Worm (Caenorhabditis elegans) whole organism, L4/young adult: Measurements from ENCODE around the gene hsp-6.

ENCODE experiments used
- W03F9.2 ChIP-seq: fragments of 150-350 bp; optimal IDR thresholded peaks from 2 replicates; lab custom pipeline; 2014; ENCODE audit warnings: missing biosample characterization, missing genetic modification characterization
- dao-5 ChIP-seq: sonication (generic microtip); optimal IDR thresholded peaks from 2 replicates; lab custom pipeline; 2016; ENCODE audit warnings: missing genotype, missing genetic modification characterization, moderate library complexity, missing compliant biosample characterization
- him-1 ChIP-seq: sonication (generic microtip); optimal IDR thresholded peaks from 2 replicates; lab custom pipeline; 2016; ENCODE audit warnings: missing genotype, missing genetic modification reagents, missing genetic modification characterization, missing compliant biosample characterization

hsp-6 gene

DNA sequence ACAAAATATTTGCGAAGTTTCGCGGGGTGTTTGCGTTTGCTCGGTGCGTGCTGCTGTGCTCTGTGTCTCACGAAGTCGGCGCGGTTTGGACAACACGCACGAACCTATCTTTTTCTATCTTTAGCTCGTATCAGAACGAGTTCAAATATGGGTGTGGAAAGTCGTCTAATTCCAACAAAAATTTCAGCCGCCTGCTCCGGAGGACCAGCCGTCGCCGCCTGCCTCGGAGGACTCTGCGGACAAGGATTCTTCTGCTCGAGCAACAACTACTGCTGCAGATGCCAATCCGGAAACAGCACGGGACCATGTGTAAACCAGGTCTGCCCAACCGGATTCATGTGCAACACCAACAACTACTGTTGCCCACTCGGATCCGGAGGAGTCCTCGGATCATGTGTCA, 24.6 kb downstream of the hsp-6 start:
- TF ChIP-seq dao-5 (tag; lab: Kevin White, UChicago) (no peak), him-1 (no peak), W03F9.2 (no peak)

DNA sequence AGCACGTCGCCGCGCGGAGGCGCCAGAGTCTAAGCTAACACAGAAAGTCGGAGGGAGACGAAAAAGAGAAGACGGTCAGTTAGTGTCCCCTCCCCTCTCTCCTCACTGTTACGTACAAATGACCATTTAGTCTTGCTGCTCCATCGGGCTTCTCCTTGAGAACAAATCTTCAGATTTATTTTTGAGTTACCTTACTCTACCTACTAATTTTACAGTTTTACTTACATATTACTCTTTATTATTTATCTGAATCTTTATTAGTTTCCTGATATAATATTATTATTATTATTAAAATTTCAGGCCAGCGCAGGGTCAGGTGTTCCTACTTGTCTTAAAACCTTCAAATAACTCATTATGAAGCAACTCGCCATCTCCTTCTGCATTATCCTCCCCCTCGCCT, 25.8 kb downstream of the hsp-6 start, which contains the start of gene R02F11.1:
R02F11.1 (plus strand) TSS at position 301 of the 400 bp plus-strand sequence.
- TF ChIP-seq W03F9.2 = no peak
- no peak for TF ChIP-seq him-1
- no peak for TF ChIP-seq dao-5 (tag; lab: Kevin White, UChicago)

DNA sequence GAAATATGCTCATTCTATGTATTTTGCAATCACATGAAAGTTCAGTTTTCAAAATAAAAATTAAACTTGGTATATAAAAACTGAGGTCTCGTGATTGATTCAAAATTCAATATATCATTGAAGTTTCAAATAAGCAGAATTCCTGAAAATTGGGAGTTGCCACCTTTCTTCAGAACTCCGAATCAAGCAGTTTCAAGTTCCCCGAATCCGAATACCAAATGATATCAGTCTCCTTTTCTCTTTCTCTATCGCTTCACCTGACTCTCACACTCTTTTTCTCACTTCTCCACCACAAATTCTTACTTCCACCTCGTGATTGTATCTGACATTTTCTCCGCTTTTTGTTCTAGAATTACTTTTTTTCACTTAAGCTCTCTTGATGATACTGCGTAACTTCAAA, 32.3 kb downstream of the hsp-6 start, which contains the start of gene R02F11.2:
R02F11.2 (plus strand) TSS at position 292 of the 400 bp plus-strand sequence.
- no peak for TF ChIP-seq W03F9.2
- no peak for TF ChIP-seq dao-5 (tag; lab: Kevin White, UChicago)
- TF ChIP-seq him-1 = no peak

DNA sequence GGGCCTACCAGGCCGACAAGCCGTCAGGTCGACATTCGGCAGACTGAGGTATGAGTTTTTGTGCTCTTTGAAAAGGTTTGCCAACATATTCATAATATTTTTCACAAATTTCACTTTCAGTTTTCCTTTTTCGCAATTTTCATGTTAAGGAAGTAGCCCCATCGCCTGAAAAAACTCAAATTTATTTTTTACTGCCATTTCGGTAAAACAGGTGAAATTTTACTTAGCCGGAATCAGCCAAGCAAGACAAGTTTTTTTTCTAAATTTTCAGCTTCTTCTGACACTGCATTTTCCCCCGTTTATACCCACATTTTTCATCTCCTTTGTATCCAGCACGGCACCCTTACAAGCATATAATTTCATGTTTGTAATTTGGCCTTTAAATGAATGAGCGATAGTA, 35.0 kb downstream of the hsp-6 start, which contains the start of gene R02F11.11:
R02F11.11 (plus strand) TSS at position 301 of the 400 bp plus-strand sequence.
- TF ChIP-seq him-1 = no peak
- no peak for TF ChIP-seq W03F9.2
- TF ChIP-seq dao-5 (tag; lab: Kevin White, UChicago) = no peak

DNA sequence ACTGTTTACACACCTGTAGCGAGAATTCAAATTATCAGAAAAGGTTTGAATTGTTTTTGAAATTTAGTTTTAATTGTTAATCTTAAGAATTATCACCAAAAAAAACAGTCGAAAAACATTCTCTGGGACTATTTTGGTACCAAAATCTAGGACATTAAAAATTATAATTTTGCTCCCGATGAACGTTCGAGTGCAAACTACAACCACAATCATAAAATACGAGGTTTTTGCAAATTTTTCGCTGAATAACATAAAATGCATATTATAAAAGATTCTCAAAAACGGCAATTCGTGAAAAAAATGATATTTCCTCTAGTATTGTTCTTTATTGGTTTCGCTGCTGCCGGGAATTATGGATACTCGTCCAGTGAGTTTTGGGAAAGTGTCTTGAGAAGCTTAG, 36.2 kb downstream of the hsp-6 start, which contains the start of gene R02F11.12:
R02F11.12 (plus strand) TSS at position 301 of the 400 bp plus-strand sequence.
- TF ChIP-seq him-1 = no peak
- no peak for TF ChIP-seq dao-5 (tag; lab: Kevin White, UChicago)
- TF ChIP-seq W03F9.2 = no peak

DNA sequence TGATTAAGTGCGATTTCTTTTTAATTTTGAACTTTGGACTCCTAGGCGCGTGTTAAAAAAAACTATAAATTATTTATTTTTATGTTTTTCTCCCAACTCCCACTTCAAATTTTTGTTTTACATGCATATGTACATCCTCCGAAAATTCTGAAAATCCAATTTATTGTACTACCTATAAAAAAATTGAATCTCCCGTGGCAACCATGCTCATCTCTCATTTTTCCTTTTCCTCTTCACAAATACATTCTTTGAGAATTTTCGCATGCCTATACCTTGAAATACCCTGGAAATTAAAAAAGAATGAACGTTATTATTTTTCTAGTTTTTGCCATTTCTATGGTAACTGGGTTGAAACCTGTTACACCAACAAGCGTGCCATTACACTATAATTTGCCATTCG, 37.7 kb downstream of the hsp-6 start, which contains the start of gene R02F11.10:
R02F11.10 (plus strand) TSS at position 301 of the 400 bp plus-strand sequence.
- TF ChIP-seq dao-5 (tag; lab: Kevin White, UChicago) = no peak
- TF ChIP-seq W03F9.2 = no peak
- no peak for TF ChIP-seq him-1

DNA sequence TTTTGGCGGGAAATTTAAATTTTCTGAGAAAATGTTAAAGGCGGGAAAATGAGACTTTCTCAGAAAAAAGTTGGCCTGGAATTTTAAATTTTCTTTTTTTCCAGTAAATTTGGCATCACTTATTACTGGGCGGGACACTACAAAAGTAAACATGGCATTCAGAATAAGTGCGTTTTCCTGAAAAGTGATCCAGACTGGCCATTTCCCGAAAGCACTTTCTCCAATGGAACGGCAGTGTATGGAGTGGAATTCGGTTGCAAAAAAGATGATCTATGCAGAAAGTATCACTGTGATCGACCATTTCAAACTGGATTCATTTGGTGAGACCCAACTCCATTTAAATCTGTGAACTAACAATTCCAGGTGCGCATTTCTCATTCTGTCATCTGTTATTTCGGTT, 38.7 kb downstream of the hsp-6 start:
- TF ChIP-seq dao-5 (tag; lab: Kevin White, UChicago) (no peak), W03F9.2 (no peak), him-1 (no peak)

DNA sequence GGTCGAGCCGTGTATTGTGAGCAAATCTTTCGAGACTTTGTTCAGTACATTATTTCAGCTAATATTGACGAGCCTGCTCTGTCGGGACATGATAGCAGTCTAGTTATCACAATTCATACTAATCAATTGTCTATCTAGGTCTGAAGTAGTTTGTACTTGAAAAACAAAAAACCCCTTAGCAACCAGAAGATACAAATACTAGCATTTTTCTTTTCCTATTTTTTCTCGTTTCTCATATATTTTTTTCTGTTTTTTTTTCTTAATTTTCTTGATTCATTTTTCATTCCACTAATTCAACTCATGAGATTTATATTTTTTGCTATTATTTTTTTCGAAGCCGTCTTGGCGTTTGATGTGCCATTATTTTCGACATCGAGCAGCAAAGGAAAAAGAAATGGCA, 39.4 kb downstream of the hsp-6 start, which contains the start of gene R02F11.9:
R02F11.9 (plus strand) TSS at position 301 of the 400 bp plus-strand sequence.
- no peak for TF ChIP-seq W03F9.2

DNA sequence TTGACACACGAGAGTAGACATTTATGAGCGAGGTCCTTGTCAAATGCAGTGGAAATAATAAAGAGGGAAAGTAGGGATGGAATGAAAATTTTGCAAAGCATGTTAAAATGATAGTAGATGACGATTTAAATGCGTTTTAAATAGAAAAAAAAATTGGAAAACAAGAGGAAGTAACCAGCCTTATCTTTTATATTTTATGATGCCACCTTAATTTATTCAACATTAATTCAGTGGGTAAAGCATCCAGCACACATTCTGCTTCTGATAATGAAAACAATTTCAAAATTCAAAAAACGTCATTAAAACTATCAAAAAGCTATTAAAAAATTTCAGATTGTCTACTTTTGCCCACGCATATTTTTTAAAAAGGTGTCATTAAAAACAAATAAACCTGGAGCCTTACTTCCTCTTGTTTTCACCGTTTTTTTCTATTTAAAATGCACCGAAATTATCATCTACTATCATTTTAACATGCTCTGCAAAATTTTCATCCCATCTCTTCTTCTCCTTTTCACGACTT, 41.2 kb downstream of the hsp-6 start, which contains the start of the genes Y60C6A.2 and Y60C6A.3:
Y60C6A.2 (minus strand) TSS at position 101 of the 520 bp plus-strand sequence.
Y60C6A.3 (plus strand) TSS at position 470 of the 520 bp plus-strand sequence.
- TF ChIP-seq W03F9.2 (no peak), dao-5 (tag; lab: Kevin White, UChicago) (no peak), him-1 (no peak)

DNA sequence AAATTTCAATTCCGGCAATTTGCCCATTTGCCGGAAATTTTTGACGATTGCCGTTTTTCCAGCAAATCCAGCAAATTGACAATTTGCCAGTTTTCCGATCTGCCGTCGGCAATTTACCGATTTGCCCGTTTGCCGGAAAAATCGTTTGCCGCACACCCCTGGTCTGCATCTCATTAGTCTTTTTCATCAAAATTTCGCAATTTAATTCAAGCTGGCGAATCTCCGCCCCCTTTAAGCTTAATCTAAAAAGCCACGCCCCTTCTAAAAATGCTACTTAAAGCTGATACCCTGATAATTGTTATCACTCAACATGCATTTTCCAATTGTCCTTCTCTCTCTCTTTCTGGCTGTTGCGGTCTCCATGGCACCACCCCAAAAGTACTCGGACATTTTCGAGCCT, 43.2 kb downstream of the hsp-6 start, which contains the start of gene Y60C6A.1:
Y60C6A.1 (plus strand) TSS at position 301 of the 400 bp plus-strand sequence.
- TF ChIP-seq W03F9.2 (no peak), him-1 (no peak), dao-5 (tag; lab: Kevin White, UChicago) (no peak)

DNA sequence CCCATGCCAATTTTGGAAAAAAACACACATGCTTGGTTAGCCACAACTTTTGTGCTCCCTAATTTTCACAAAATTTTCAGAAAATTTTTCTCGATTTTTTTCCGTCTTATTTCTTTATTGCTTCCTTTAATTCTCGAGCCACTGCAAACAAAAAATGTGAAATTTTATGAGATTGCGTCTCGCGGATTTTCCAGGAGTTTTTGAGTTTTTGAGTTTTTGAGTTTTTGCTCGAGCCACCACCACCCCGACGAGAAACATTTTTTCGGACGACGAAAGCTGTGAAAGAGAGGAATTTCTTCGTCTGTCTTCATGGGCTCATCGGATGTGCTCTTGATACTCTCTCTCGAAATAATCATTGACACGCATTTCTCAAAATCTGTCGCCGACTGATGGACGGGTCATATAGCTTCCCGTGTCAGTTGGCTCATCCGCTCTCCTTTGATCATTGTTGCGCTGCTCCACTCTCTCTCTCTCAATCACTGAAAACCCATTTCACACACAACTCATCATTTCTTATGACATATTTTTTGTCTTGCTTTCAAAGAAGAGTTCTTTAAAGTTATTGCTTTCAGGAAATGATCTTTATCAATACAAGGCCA, 49.1 kb downstream of the hsp-6 start, which contains the start of gene C18G1.1:
C18G1.1 (plus strand) TSS at position 573 of the 599 bp plus-strand sequence.
- TF ChIP-seq dao-5 (tag; lab: Kevin White, UChicago) (no peak), him-1 (no peak), W03F9.2 (no peak)

DNA sequence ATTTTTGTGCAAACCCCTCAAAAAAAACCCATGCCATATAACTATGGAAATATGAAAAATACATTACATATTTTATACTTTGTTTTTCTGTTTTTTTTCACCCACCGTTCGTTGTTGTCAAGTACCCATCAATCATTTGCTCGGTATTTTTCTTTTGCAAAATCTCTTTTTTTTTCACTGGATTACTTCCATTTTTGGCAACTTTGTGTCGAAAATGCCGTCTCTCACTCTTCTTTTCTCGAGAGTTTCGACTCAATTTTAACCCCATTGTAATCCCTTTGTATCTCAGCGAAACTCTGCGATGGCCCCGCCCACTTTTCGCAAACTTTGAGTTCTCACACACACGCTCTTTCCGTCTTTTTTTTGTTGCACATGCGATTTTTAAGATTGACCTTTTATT, 51.4 kb downstream of the hsp-6 start:
- no peak for TF ChIP-seq him-1
- TF ChIP-seq dao-5 (tag; lab: Kevin White, UChicago) = no peak
- TF ChIP-seq W03F9.2 = no peak
